Worm (Caenorhabditis elegans) whole organism, midembryonic: ENCODE results near the gene R03G5.6.

Experiments
- T22C8.4 ChIP-seq: fragments of 200-800 bp; sonication (Bioruptor generic); IDR thresholded peaks from 2 replicates; pipeline ENCODE4 v1.3.6; 2022; ENCODE audit warnings: missing genetic modification characterization, missing compliant biosample characterization
- cog-1 ChIP-seq: sonication (generic microtip); optimal IDR thresholded peaks from 2 replicates; lab custom pipeline; 2016; ENCODE audit warnings: missing genetic modification characterization, missing compliant biosample characterization
- flt-1 ChIP-seq: fragments of 200-800 bp; sonication (Bioruptor generic); IDR thresholded peaks from 2 replicates; pipeline ENCODE4 v1.3.6; 2022; ENCODE audit warnings: missing genetic modification characterization, missing compliant biosample characterization
- klf-2 ChIP-seq: fragments of 200-800 bp; sonication (Bioruptor generic); conservative IDR thresholded peaks from 2 replicates; pipeline ENCODE4 v1.3.6; 2022; ENCODE audit warnings: missing genetic modification reagents, missing genetic modification characterization, missing compliant biosample characterization
- med-1 ChIP-seq: sonication (generic microtip); optimal IDR thresholded peaks from 2 replicates; lab custom pipeline; 2017; ENCODE audit warnings: missing genetic modification characterization, mild to moderate bottlenecking, missing compliant biosample characterization, antibody characterized with exemption, missing genetic modification reagents; ENCODE audit not compliant: insufficient read depth
- ref-1 ChIP-seq: fragments of 200-800 bp; sonication (Bioruptor generic); conservative IDR thresholded peaks from 2 replicates; pipeline ENCODE4 v1.3.6; 2022; ENCODE audit warnings: missing genetic modification reagents, missing genetic modification characterization, missing compliant biosample characterization
- tab-1 ChIP-seq: fragments of 200-800 bp; sonication (Bioruptor generic); IDR thresholded peaks from 2 replicates; pipeline ENCODE4 v1.3.6; 2022; ENCODE audit warnings: missing genetic modification characterization, missing compliant biosample characterization
- ztf-23 ChIP-seq: fragments of 200-800 bp; sonication (Bioruptor generic); IDR thresholded peaks from 2 replicates; pipeline ENCODE4 v1.3.6; 2022; ENCODE audit warnings: missing genetic modification reagents, missing genetic modification characterization, missing compliant biosample characterization
- ztf-29 ChIP-seq: fragments of 200-800 bp; sonication (Bioruptor generic); IDR thresholded peaks from 2 replicates; pipeline ENCODE4 v1.3.6; 2022; ENCODE audit warnings: missing genetic modification reagents, missing genetic modification characterization, missing compliant biosample characterization

The R03G5.6 gene

ce11 chrX:7825707-7826106 is 9.0 kb upstream of the R03G5.6 start:
- TF ChIP-seq T22C8.4 (GFP tag; lab: Robert Waterston, UW) (no peak), ref-1 (GFP tag; lab: Robert Waterston, UW) (no peak), ztf-23 (GFP tag; lab: Robert Waterston, UW) (no peak), cog-1 (tag; lab: Kevin White, UChicago) (peak; percentile 42), klf-2 (no peak), ztf-29 (no peak; the same call in 1 of the 2 replicates), med-1 (GFP tag; lab: Kevin White, UChicago) (no peak), flt-1 (GFP tag; lab: Robert Waterston, UW) (peak; percentile 45; the same call in 1 of the 2 replicates), tab-1 (GFP tag; lab: Robert Waterston, UW) (no peak)

ce11 chrX:7823108-7823704 is 6.5 kb upstream of the R03G5.6 start, which contains the start of gene eef-1A.2:
Gene eef-1A.2 (plus strand): TSS chrX:7823654.
- TF ChIP-seq T22C8.4 (GFP tag; lab: Robert Waterston, UW): no peak
- TF ChIP-seq med-1 (GFP tag; lab: Kevin White, UChicago): no peak
- TF ChIP-seq ztf-29: no peak
- peak; percentile 38; the same call in 1 of the 2 replicates for TF ChIP-seq flt-1 (GFP tag; lab: Robert Waterston, UW)
- TF ChIP-seq klf-2: no peak
- TF ChIP-seq ref-1 (GFP tag; lab: Robert Waterston, UW): no peak
- peak; percentile 92 for TF ChIP-seq cog-1 (tag; lab: Kevin White, UChicago)
- peak; percentile 100 for TF ChIP-seq ztf-23 (GFP tag; lab: Robert Waterston, UW)
- peak; percentile 79 for TF ChIP-seq tab-1 (GFP tag; lab: Robert Waterston, UW)

ce11 chrX:7817555-7817954 is 831 bp upstream of the R03G5.6 start:
- no peak for TF ChIP-seq ztf-29
- TF ChIP-seq klf-2: no peak
- no peak for TF ChIP-seq med-1 (GFP tag; lab: Kevin White, UChicago)
- no peak for TF ChIP-seq cog-1 (tag; lab: Kevin White, UChicago)
- TF ChIP-seq flt-1 (GFP tag; lab: Robert Waterston, UW): no peak
- TF ChIP-seq ref-1 (GFP tag; lab: Robert Waterston, UW): no peak
- TF ChIP-seq ztf-23 (GFP tag; lab: Robert Waterston, UW): no peak
- TF ChIP-seq T22C8.4 (GFP tag; lab: Robert Waterston, UW): no peak
- no peak for TF ChIP-seq tab-1 (GFP tag; lab: Robert Waterston, UW)

- TF ChIP-seq cog-1 (tag; lab: Kevin White, UChicago) (no peak), med-1 (GFP tag; lab: Kevin White, UChicago) (no peak), ztf-23 (GFP tag; lab: Robert Waterston, UW) (no peak), ztf-29 (no peak), ref-1 (GFP tag; lab: Robert Waterston, UW) (no peak), T22C8.4 (GFP tag; lab: Robert Waterston, UW) (no peak), klf-2 (no peak), flt-1 (GFP tag; lab: Robert Waterston, UW) (no peak), tab-1 (GFP tag; lab: Robert Waterston, UW) (no peak)
These were observed 1.5 kb downstream of the R03G5.6 start for ce11 chrX:7815230-7815629.

ce11 chrX:7814747-7815146 is 2.0 kb downstream of the R03G5.6 start:
- no peak for TF ChIP-seq med-1 (GFP tag; lab: Kevin White, UChicago)
- TF ChIP-seq tab-1 (GFP tag; lab: Robert Waterston, UW): no peak
- no peak for TF ChIP-seq klf-2
- TF ChIP-seq ztf-23 (GFP tag; lab: Robert Waterston, UW): no peak
- no peak for TF ChIP-seq cog-1 (tag; lab: Kevin White, UChicago)
- TF ChIP-seq T22C8.4 (GFP tag; lab: Robert Waterston, UW): no peak
- TF ChIP-seq ref-1 (GFP tag; lab: Robert Waterston, UW): no peak
- no peak for TF ChIP-seq flt-1 (GFP tag; lab: Robert Waterston, UW)
- TF ChIP-seq ztf-29: no peak

ce11 chrX:7810991-7811390 is 5.7 kb downstream of the R03G5.6 start:
- TF ChIP-seq ref-1 (GFP tag; lab: Robert Waterston, UW) (no peak), cog-1 (tag; lab: Kevin White, UChicago) (no peak), med-1 (GFP tag; lab: Kevin White, UChicago) (no peak), klf-2 (no peak)

- TF ChIP-seq flt-1 (GFP tag; lab: Robert Waterston, UW): peak; percentile 70; the same call in 1 of the 2 replicates
- TF ChIP-seq cog-1 (tag; lab: Kevin White, UChicago): peak; percentile 75
- TF ChIP-seq ztf-23 (GFP tag; lab: Robert Waterston, UW): peak; percentile 74
- TF ChIP-seq klf-2: no peak
- no peak for TF ChIP-seq med-1 (GFP tag; lab: Kevin White, UChicago)
These were observed 7.2 kb downstream of the R03G5.6 start for ce11 chrX:7809352-7810196.

- TF ChIP-seq klf-2 (no peak), ref-1 (GFP tag; lab: Robert Waterston, UW) (no peak), flt-1 (GFP tag; lab: Robert Waterston, UW) (no peak), ztf-29 (no peak), tab-1 (GFP tag; lab: Robert Waterston, UW) (no peak), med-1 (GFP tag; lab: Kevin White, UChicago) (no peak), cog-1 (tag; lab: Kevin White, UChicago) (no peak), T22C8.4 (GFP tag; lab: Robert Waterston, UW) (no peak)
These were observed 8.3 kb downstream of the R03G5.6 start for ce11 chrX:7808388-7808787.

ce11 chrX:7800370-7800769 is 16.4 kb downstream of the R03G5.6 start:
- TF ChIP-seq ztf-23 (GFP tag; lab: Robert Waterston, UW) (no peak), tab-1 (GFP tag; lab: Robert Waterston, UW) (no peak)
